Worm (Caenorhabditis elegans): Measurements from ENCODE around the gene hrpk-2.

DNA sequence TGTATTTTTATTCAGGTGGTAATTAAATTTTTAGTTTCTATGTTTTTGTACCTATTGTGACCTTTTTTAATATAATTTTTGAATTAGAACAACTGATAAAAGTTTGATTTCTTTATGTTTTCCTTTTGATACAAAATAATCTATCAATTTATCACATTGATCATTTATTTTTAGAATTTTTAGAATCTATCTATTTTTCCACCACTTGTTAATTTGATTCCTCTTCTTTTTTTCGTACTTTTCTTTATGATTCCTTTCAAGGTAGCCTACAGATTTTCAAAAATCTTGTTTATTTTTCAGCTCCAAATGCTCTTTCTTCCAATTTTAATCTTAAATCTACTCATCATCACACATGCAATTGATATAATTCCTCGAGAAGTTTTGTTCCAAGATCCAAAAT is 51.0 kb downstream of the hrpk-2 start, which contains the start of gene dpf-6:
- TF ChIP-seq ama-1 (optimal IDR thresholded peaks at IDR 0.05) (no peak), nhr-237 (tag; optimal IDR thresholded peaks at IDR 0.05) (no peak), skn-1 (tag; optimal IDR thresholded peaks at IDR 0.05) (no peak), dpl-1 (GFP tag; optimal IDR thresholded peaks at IDR 0.05) (no peak), zag-1 (tag; optimal IDR thresholded peaks at IDR 0.05) (no peak)
